Fruit fly (Drosophila melanogaster) Kc167 (cell line): ENCODE data around the gene CG9444.

Experiments
- Myc ChIP-seq: fragments of >200 bp; optimal IDR thresholded peaks from 2 replicates; lab custom pipeline; 2017; ENCODE audit warnings: missing external identifiers
- Sin3A ChIP-seq: fragments of >200 bp; optimal IDR thresholded peaks from 2 replicates; lab custom pipeline; 2018; ENCODE audit warnings: missing external identifiers
- h ChIP-seq: fragments of >200 bp; optimal IDR thresholded peaks from 3 replicates; lab custom pipeline; 2018; ENCODE audit warnings: missing external identifiers
- insv ChIP-seq: fragments of >200 bp; optimal IDR thresholded peaks from 3 replicates; lab custom pipeline; 2018; ENCODE audit warnings: missing external identifiers
- psq ChIP-seq: fragments of >200 bp; optimal IDR thresholded peaks from 2 replicates; lab custom pipeline; 2017; ENCODE audit warnings: missing external identifiers
- ttk ChIP-seq: sonication (Bioruptor generic); optimal IDR thresholded peaks from 2 replicates; lab custom pipeline; 2017; ENCODE audit warnings: missing external identifiers

DNA sequence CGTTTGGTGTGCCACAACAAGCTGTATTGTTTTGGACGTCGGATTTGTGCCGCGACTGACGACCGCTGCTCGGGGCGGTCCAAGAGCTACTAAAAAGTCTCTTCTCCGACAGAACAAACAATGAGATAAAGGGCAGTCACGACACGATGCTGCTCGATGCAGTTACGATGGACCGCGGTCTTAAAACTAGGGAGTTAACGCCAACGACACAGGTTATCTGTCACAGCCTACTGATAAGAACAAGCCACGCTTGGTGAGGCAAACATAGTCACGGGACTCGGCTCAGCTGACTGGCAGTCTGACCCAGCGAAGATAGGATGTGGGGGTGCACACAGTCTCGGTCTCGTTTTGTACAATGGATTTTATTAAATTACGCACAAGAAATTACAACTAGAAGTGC, at the start of gene CG9444:
- TF ChIP-seq ttk (lab: Kevin White, UChicago) = no peak
- TF ChIP-seq psq (lab: Kevin White, UChicago) = no peak
- no peak for TF ChIP-seq h (lab: Kevin White, UChicago)
- no peak for TF ChIP-seq Sin3A (lab: Kevin White, UChicago)
- TF ChIP-seq Myc (lab: Kevin White, UChicago) = no peak
- TF ChIP-seq insv (lab: Kevin White, UChicago) = no peak
